Fruit fly (Drosophila melanogaster) whole organism, embryonic: ENCODE results near the gene srp.

ENCODE experiments used
- CG11456 ChIP-seq: fragments of 200-800 bp; sonication (Bioruptor generic); IDR thresholded peaks from 3 replicates; pipeline ENCODE4 v1.3.6; 2022; ENCODE audit warnings: missing biosample characterization, missing genetic modification characterization
- CG11504 ChIP-seq: fragments of 200-800 bp; sonication (Bioruptor generic); optimal IDR thresholded peaks from 3 replicates; lab custom pipeline; 2019; ENCODE audit warnings: missing biosample characterization, mild to moderate bottlenecking, missing genetic modification characterization, moderate library complexity
- CG12219 ChIP-seq: fragments of 200-800 bp; sonication (Bioruptor generic); optimal IDR thresholded peaks from 3 replicates; lab custom pipeline; 2018; ENCODE audit warnings: missing biosample characterization, mild to moderate bottlenecking, missing genetic modification characterization
- CG12744 ChIP-seq: fragments of 200-800 bp; sonication (Bioruptor generic); optimal IDR thresholded peaks from 2 replicates; lab custom pipeline; 2016; ENCODE audit warnings: missing biosample characterization, missing genetic modification characterization
- CG13123 ChIP-seq: fragments of 200-800 bp; sonication (Bioruptor generic); optimal IDR thresholded peaks from 2 replicates; lab custom pipeline; 2016; ENCODE audit warnings: missing biosample characterization, missing genetic modification characterization
- CG13287 ChIP-seq: fragments of 200-800 bp; sonication (Bioruptor generic); IDR thresholded peaks from 2 replicates; pipeline ENCODE4 v1.3.6; 2022; ENCODE audit warnings: missing biosample characterization, missing genetic modification characterization; ENCODE audit not compliant: partially characterized antibody
- CG13894 ChIP-seq: fragments of 200-800 bp; sonication (Bioruptor generic); optimal IDR thresholded peaks from 3 replicates; lab custom pipeline; 2018; ENCODE audit warnings: missing biosample characterization, mild to moderate bottlenecking, missing genetic modification characterization, moderate library complexity
- CG15269 ChIP-seq: fragments of 200-800 bp; sonication (Bioruptor generic); optimal IDR thresholded peaks from 2 replicates; lab custom pipeline; 2018; ENCODE audit warnings: missing biosample characterization, mild to moderate bottlenecking, missing genetic modification characterization, moderate library complexity
- CG15479 ChIP-seq: fragments of 200-800 bp; sonication (Bioruptor generic); optimal IDR thresholded peaks from 3 replicates; lab custom pipeline; 2019; ENCODE audit warnings: missing biosample characterization, mild to moderate bottlenecking, missing genetic modification characterization, moderate library complexity
- CG16815 ChIP-seq: fragments of 200-800 bp; sonication (Bioruptor generic); optimal IDR thresholded peaks from 3 replicates; lab custom pipeline; 2017; ENCODE audit warnings: missing biosample characterization, mild to moderate bottlenecking, missing genetic modification characterization
- CG17612 ChIP-seq: fragments of 200-800 bp; sonication (Bioruptor generic); IDR thresholded peaks from 2 replicates; pipeline ENCODE4 v1.3.6; 2022; ENCODE audit warnings: missing biosample characterization, missing genetic modification characterization
- CG2120 ChIP-seq: fragments of 200-800 bp; sonication (Bioruptor generic); optimal IDR thresholded peaks from 3 replicates; lab custom pipeline; 2016; ENCODE audit warnings: missing biosample characterization, missing genetic modification characterization
- CG2678 ChIP-seq: fragments of 200-800 bp; sonication (Bioruptor generic); optimal IDR thresholded peaks from 3 replicates; lab custom pipeline; 2019; ENCODE audit warnings: missing biosample characterization, mild to moderate bottlenecking, missing genetic modification characterization, moderate library complexity
- CG2889 ChIP-seq: fragments of 200-800 bp; sonication (Bioruptor generic); IDR thresholded peaks from 3 replicates; pipeline ENCODE4 v1.3.6; 2022; ENCODE audit warnings: missing biosample characterization, missing genetic modification characterization
- CG31388 ChIP-seq: fragments of 200-800 bp; sonication (Bioruptor generic); optimal IDR thresholded peaks from 2 replicates; lab custom pipeline; 2016; ENCODE audit warnings: missing biosample characterization, missing genetic modification characterization
- CG31441 ChIP-seq: fragments of 200-800 bp; sonication (Bioruptor generic); IDR thresholded peaks from 2 replicates; pipeline ENCODE4 v1.3.6; 2022; ENCODE audit warnings: missing biosample characterization, missing genetic modification characterization
- CG32532 ChIP-seq: fragments of 200-800 bp; sonication (Bioruptor generic); IDR thresholded peaks from 2 replicates; pipeline ENCODE4 v1.3.6; 2022; ENCODE audit warnings: missing biosample characterization, missing genetic modification characterization
- CG34422 ChIP-seq: fragments of 200-800 bp; sonication (Bioruptor generic); IDR thresholded peaks from 3 replicates; pipeline ENCODE4 v1.3.6; 2022; ENCODE audit warnings: missing biosample characterization, missing genetic modification characterization
- CG6272 ChIP-seq: fragments of 200-800 bp; sonication (Bioruptor generic); IDR thresholded peaks from 2 replicates; pipeline ENCODE4 v1.3.6; 2022; ENCODE audit warnings: missing biosample characterization, missing genetic modification characterization
- CG7372 ChIP-seq: fragments of 200-800 bp; sonication (Bioruptor generic); IDR thresholded peaks from 2 replicates; pipeline ENCODE4 v1.3.6; 2022; ENCODE audit warnings: missing biosample characterization, missing genetic modification characterization
- CG8281 ChIP-seq: fragments of 200-800 bp; sonication (Bioruptor generic); optimal IDR thresholded peaks from 2 replicates; lab custom pipeline; 2018; ENCODE audit warnings: missing biosample characterization, mild to moderate bottlenecking, missing genetic modification characterization, moderate library complexity
- CG8290 ChIP-seq, 3 experiments: fragments of 200-800 bp; sonication (Bioruptor generic); optimal IDR thresholded peaks; 2 replicates each; lab custom pipeline; 2016 to 2019; ENCODE audit warnings: missing biosample characterization in 3 of 3, missing genetic modification characterization in 3 of 3, mild to moderate bottlenecking in 2 of 3, moderate library complexity in 1 of 3
- Dek ChIP-seq: fragments of 200-800 bp; sonication (Bioruptor generic); optimal IDR thresholded peaks from 3 replicates; lab custom pipeline; 2019; ENCODE audit warnings: missing biosample characterization, mild to moderate bottlenecking, missing genetic modification characterization, moderate library complexity
- Fer1 ChIP-seq: fragments of 200-800 bp; sonication (Bioruptor generic); optimal IDR thresholded peaks from 2 replicates; lab custom pipeline; 2017; ENCODE audit warnings: missing biosample characterization, mild to moderate bottlenecking, missing genetic modification characterization
- Fer3 ChIP-seq: fragments of 200-800 bp; sonication (Bioruptor generic); optimal IDR thresholded peaks from 2 replicates; lab custom pipeline; 2018; ENCODE audit warnings: missing biosample characterization, mild to moderate bottlenecking, missing genetic modification characterization, moderate library complexity
- H2.0 ChIP-seq: fragments of 200-800 bp; sonication (Bioruptor generic); IDR thresholded peaks from 2 replicates; pipeline ENCODE4 v1.3.6; 2022; ENCODE audit warnings: missing biosample characterization, missing genetic modification characterization
- Hr39 ChIP-seq: fragments of >200 bp; optimal IDR thresholded peaks from 2 replicates; lab custom pipeline; 2017
- Meics ChIP-seq: fragments of 200-800 bp; sonication (Bioruptor generic); optimal IDR thresholded peaks from 2 replicates; lab custom pipeline; 2017; ENCODE audit warnings: missing biosample characterization, mild to moderate bottlenecking, missing genetic modification characterization
- Myb ChIP-seq: fragments of 200-800 bp; sonication (Bioruptor generic); optimal IDR thresholded peaks from 2 replicates; lab custom pipeline; 2016; ENCODE audit warnings: missing biosample characterization, missing genetic modification characterization
- NFAT ChIP-seq: fragments of 200-800 bp; sonication (Bioruptor generic); IDR thresholded peaks from 2 replicates; pipeline ENCODE4 v1.3.6; 2022; ENCODE audit warnings: missing biosample characterization, missing genetic modification characterization
- Nf-YC ChIP-seq: fragments of 200-800 bp; optimal IDR thresholded peaks from 3 replicates; lab custom pipeline; 2019; ENCODE audit warnings: missing biosample characterization, mild to moderate bottlenecking, missing genetic modification characterization, moderate library complexity
- Ptx1 ChIP-seq: fragments of 200-800 bp; sonication (Bioruptor generic); IDR thresholded peaks from 2 replicates; pipeline ENCODE4 v1.3.6; 2022; ENCODE audit warnings: missing biosample characterization, missing genetic modification characterization
- Rfx ChIP-seq: fragments of 200-800 bp; sonication (Bioruptor generic); IDR thresholded peaks from 2 replicates; pipeline ENCODE4 v1.3.6; 2022; ENCODE audit warnings: missing biosample characterization, missing genetic modification characterization
- abd-A ChIP-seq: fragments of 200-800 bp; sonication (Bioruptor generic); optimal IDR thresholded peaks from 3 replicates; lab custom pipeline; 2019; ENCODE audit warnings: missing biosample characterization, mild to moderate bottlenecking, missing genetic modification characterization, moderate library complexity
- ato ChIP-seq: fragments of 200-800 bp; sonication (Bioruptor generic); IDR thresholded peaks from 2 replicates; pipeline ENCODE4 v1.3.6; 2022; ENCODE audit warnings: missing biosample characterization, missing genetic modification characterization; ENCODE audit not compliant: partially characterized antibody
- cwo ChIP-seq: fragments of 200-800 bp; sonication (Bioruptor generic); optimal IDR thresholded peaks from 3 replicates; lab custom pipeline; 2017; ENCODE audit warnings: missing biosample characterization, missing genetic modification characterization, mild to moderate bottlenecking, moderate library complexity, missing genetic modification reagents
- dm ChIP-seq: fragments of 200-800 bp; sonication (Bioruptor generic); optimal IDR thresholded peaks from 3 replicates; lab custom pipeline; 2016; ENCODE audit warnings: missing biosample characterization, missing genetic modification characterization
- fd96Cb ChIP-seq: fragments of 200-800 bp; sonication (Bioruptor generic); optimal IDR thresholded peaks from 2 replicates; lab custom pipeline; 2018; ENCODE audit warnings: missing biosample characterization, mild to moderate bottlenecking, missing genetic modification characterization, moderate library complexity
- fru ChIP-seq: fragments of >200 bp; optimal IDR thresholded peaks from 2 replicates; lab custom pipeline; 2017
- gcm ChIP-seq: fragments of 200-800 bp; sonication (Bioruptor generic); optimal IDR thresholded peaks from 2 replicates; lab custom pipeline; 2019; ENCODE audit warnings: missing biosample characterization, mild to moderate bottlenecking, missing genetic modification characterization, moderate library complexity
- gt ChIP-seq: fragments of 200-800 bp; sonication (Bioruptor generic); IDR thresholded peaks from 2 replicates; pipeline ENCODE4 v1.3.6; 2022; ENCODE audit warnings: missing biosample characterization, missing genetic modification characterization
- jigr1 ChIP-seq: fragments of 200-800 bp; sonication (Bioruptor generic); IDR thresholded peaks from 3 replicates; pipeline ENCODE4 v1.3.6; 2022; ENCODE audit warnings: missing biosample characterization, missing genetic modification characterization
- kni ChIP-seq: fragments of 200-800 bp; sonication (Bioruptor generic); optimal IDR thresholded peaks from 3 replicates; lab custom pipeline; 2017; ENCODE audit warnings: mild to moderate bottlenecking, missing biosample characterization, missing genetic modification reagents, missing genetic modification characterization
- lola ChIP-seq, 3 experiments: fragments of >200 bp in 2 of 3; fragments of 200-800 bp in 1 of 3; sonication (Bioruptor generic) in 1 of 3; optimal IDR thresholded peaks; 2 replicates each; lab custom pipeline; 2017 to 2019; ENCODE audit warnings: missing biosample characterization in 3 of 3, missing genetic modification characterization in 3 of 3, mild to moderate bottlenecking in 1 of 3, moderate library complexity in 1 of 3
- mam ChIP-seq: fragments of 200-800 bp; sonication (Bioruptor generic); optimal IDR thresholded peaks from 3 replicates; lab custom pipeline; 2016; ENCODE audit warnings: missing biosample characterization, missing genetic modification characterization
- nmo ChIP-seq: fragments of 200-800 bp; sonication (Bioruptor generic); optimal IDR thresholded peaks from 2 replicates; lab custom pipeline; 2018; ENCODE audit warnings: missing biosample characterization, mild to moderate bottlenecking, missing genetic modification characterization, moderate library complexity
- ranshi ChIP-seq: fragments of 200-800 bp; sonication (Bioruptor generic); IDR thresholded peaks from 2 replicates; pipeline ENCODE4 v1.3.6; 2022; ENCODE audit warnings: missing biosample characterization, missing genetic modification characterization
- repo ChIP-seq: fragments of 200-800 bp; sonication (Bioruptor generic); optimal IDR thresholded peaks from 2 replicates; lab custom pipeline; 2016; ENCODE audit warnings: missing biosample characterization, missing genetic modification characterization
- run ChIP-seq: fragments of 200-800 bp; sonication (Bioruptor generic); optimal IDR thresholded peaks from 3 replicates; lab custom pipeline; 2018; ENCODE audit warnings: missing biosample characterization, mild to moderate bottlenecking, missing genetic modification characterization
- schlank ChIP-seq: fragments of 200-800 bp; sonication (Bioruptor generic); optimal IDR thresholded peaks from 2 replicates; lab custom pipeline; 2018; ENCODE audit warnings: missing biosample characterization, mild to moderate bottlenecking, missing genetic modification characterization
- ssp ChIP-seq: fragments of 200-800 bp; sonication (Bioruptor generic); IDR thresholded peaks from 2 replicates; pipeline ENCODE4 v1.3.6; 2022; ENCODE audit warnings: missing biosample characterization, missing genetic modification characterization
- tio ChIP-seq: fragments of 200-800 bp; sonication (Bioruptor generic); optimal IDR thresholded peaks from 2 replicates; lab custom pipeline; 2017; ENCODE audit warnings: missing biosample characterization, missing genetic modification characterization, inconsistent platforms

Gene srp

DNA sequence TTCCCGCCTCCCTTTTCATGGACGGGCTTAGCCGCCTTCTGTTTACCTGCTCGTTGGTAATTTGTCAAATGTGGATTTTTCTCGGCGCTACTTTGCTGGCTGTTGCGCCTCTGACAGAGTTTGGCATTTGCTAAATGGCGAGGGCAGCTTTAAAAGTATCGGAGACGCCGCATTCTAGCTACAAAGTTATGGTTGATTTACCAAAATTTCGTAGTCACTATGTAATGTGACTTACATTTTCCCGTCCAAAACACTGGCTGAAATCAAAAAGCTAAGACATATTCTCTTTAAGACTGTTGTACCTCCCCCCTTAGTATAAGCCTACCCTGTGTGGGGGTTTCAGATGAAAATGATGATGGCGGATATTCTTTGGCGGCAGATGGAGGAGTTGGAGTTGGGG is 38.3 kb upstream of the srp start (continued):
- TF ChIP-seq ssp (GFP tag; lab: Robert Waterston, UW) (no peak), repo (no peak), CG2678 (tag; lab: Kevin White, UChicago) (no peak), CG13287 (GFP tag; lab: Robert Waterston, UW) (no peak), Nf-YC (tag; lab: Kevin White, UChicago) (no peak), CG13123 (GFP tag; lab: Kevin White, UChicago) (no peak), CG11456 (GFP tag; lab: Robert Waterston, UW) (0 out of 3 replicates have a peak, but pooled peaks have one; percentile 57), CG32532 (GFP tag; lab: Robert Waterston, UW) (peak; percentile 18; the same call in 1 of the 2 replicates), abd-A (tag; lab: Kevin White, UChicago) (no peak), CG2889 (GFP tag; lab: Robert Waterston, UW) (no peak), Meics (GFP tag; lab: Kevin White, UChicago) (no peak), kni (GFP tag; lab: Kevin White, UChicago) (no peak), run (tag; lab: Kevin White, UChicago) (no peak), gt (GFP tag; lab: Robert Waterston, UW) (no peak), H2.0 (no peak), NFAT (GFP tag; lab: Robert Waterston, UW) (no peak), schlank (tag; lab: Kevin White, UChicago) (no peak), fru (lab: Kevin White, UChicago) (no peak), Ptx1 (GFP tag; lab: Robert Waterston, UW) (peak; percentile 44), gcm (GFP tag; lab: Kevin White, UChicago) (no peak), CG2120 (peak; percentile 41), Myb (GFP tag; lab: Kevin White, UChicago) (no peak), Rfx (GFP tag; lab: Robert Waterston, UW) (peak; percentile 48; the same call in 1 of the 2 replicates), CG12744 (GFP tag; lab: Kevin White, UChicago) (no peak), CG31388 (GFP tag; lab: Kevin White, UChicago) (no peak), jigr1 (no peak), CG16815 (GFP tag; lab: Kevin White, UChicago) (no peak), cwo (GFP tag; lab: Kevin White, UChicago) (no peak), mam (peak; percentile 1), CG13894 (tag; lab: Kevin White, UChicago) (peak; percentile 8), CG6272 (GFP tag; lab: Robert Waterston, UW) (no peak), Hr39 (lab: Kevin White, UChicago) (no peak), CG8281 (tag; lab: Kevin White, UChicago) (no peak), lola (GFP tag; optimal IDR thresholded peaks at IDR 0.05; lab: Kevin White, UChicago) (no peak), CG17612 (GFP tag; lab: Robert Waterston, UW) (no peak), CG31441 (GFP tag; lab: Robert Waterston, UW) (no peak), CG8290 (GFP tag; optimal IDR thresholded peaks at IDR 0.05; lab: Kevin White, UChicago) (no peak), CG8290 (tag; optimal IDR thresholded peaks at IDR 0.05; lab: Kevin White, UChicago) (no peak), Fer3 (tag; lab: Kevin White, UChicago) (no peak), dm (GFP tag; lab: Kevin White, UChicago) (no peak), ranshi (0 out of 2 replicates have a peak, but pooled peaks have one; percentile 27), CG11504 (tag; lab: Kevin White, UChicago) (no peak), CG7372 (GFP tag; lab: Robert Waterston, UW) (no peak), CG15269 (tag; lab: Kevin White, UChicago) (no peak), Dek (tag; lab: Kevin White, UChicago) (no peak), CG15479 (GFP tag; lab: Kevin White, UChicago) (no peak), CG34422 (GFP tag; lab: Robert Waterston, UW) (no peak), nmo (GFP tag; lab: Kevin White, UChicago) (no peak), Fer1 (GFP tag; lab: Kevin White, UChicago) (no peak), tio (no peak), CG12219 (GFP tag; lab: Kevin White, UChicago) (no peak), fd96Cb (tag; lab: Kevin White, UChicago) (no peak), ato (GFP tag; lab: Robert Waterston, UW) (no peak)
